Worm (Caenorhabditis elegans): ENCODE data around the gene nta-1.

- no peak for TF ChIP-seq pha-4 (tag; optimal IDR thresholded peaks at IDR 0.05)
- no peak for TF ChIP-seq ztf-26 (tag; optimal IDR thresholded peaks at IDR 0.05)
- no peak for TF ChIP-seq B0035.1 (tag; optimal IDR thresholded peaks at IDR 0.05)
- TF ChIP-seq hlh-12 (tag; optimal IDR thresholded peaks at IDR 0.05) = no peak
Measured at ce11 chrII:3753598-3753997, 10.0 kb upstream of the nta-1 start, which contains the start of gene rcd-1.

Data from whole organism, young adult.